Worm (Caenorhabditis elegans) whole organism, L3 larva: Measurements from ENCODE around the gene let-756.

Source experiments
- ZK546.5 ChIP-seq: sonication (generic microtip); optimal IDR thresholded peaks from 2 replicates; lab custom pipeline; 2017; ENCODE audit warnings: missing biosample characterization, missing genetic modification characterization
- ama-1 ChIP-seq: fragments of 150-350 bp; optimal IDR thresholded peaks from 2 replicates; lab custom pipeline; 2018
- egl-27 ChIP-seq: sonication (generic microtip); optimal IDR thresholded peaks from 4 replicates; lab custom pipeline; 2017; ENCODE audit warnings: missing biosample characterization, missing genetic modification reagents, missing genetic modification characterization
- elt-3 ChIP-seq, 3 experiments: fragments of 150-350 bp in 1 of 3; sonication (generic microtip) in 2 of 3; optimal IDR thresholded peaks; 2 replicates in 2 of 3; 4 replicates in 1 of 3; lab custom pipeline; 2014 to 2017; ENCODE audit warnings: missing biosample characterization in 3 of 3, missing genetic modification characterization in 3 of 3
- fkh-10 ChIP-seq: sonication (generic microtip); optimal IDR thresholded peaks from 2 replicates; lab custom pipeline; 2017; ENCODE audit warnings: missing biosample characterization, missing genetic modification reagents, missing genetic modification characterization
- jun-1 ChIP-seq: fragments of 150-350 bp; optimal IDR thresholded peaks from 2 replicates; lab custom pipeline; 2014; ENCODE audit warnings: missing biosample characterization, missing genetic modification reagents, missing genetic modification characterization
- nhr-12 ChIP-seq: fragments of 150-350 bp; optimal IDR thresholded peaks from 2 replicates; lab custom pipeline; 2014; ENCODE audit warnings: missing biosample characterization, missing genetic modification characterization
- nhr-28 ChIP-seq: fragments of 150-350 bp; optimal IDR thresholded peaks from 2 replicates; lab custom pipeline; 2014; ENCODE audit warnings: missing biosample characterization, missing genetic modification characterization
- pha-4 ChIP-seq: fragments of 150-350 bp; optimal IDR thresholded peaks from 2 replicates; lab custom pipeline; 2014; ENCODE audit warnings: missing biosample characterization, missing genetic modification reagents, missing genetic modification characterization
- sea-2 ChIP-seq: fragments of 150-350 bp; sonication (generic microtip); optimal IDR thresholded peaks from 4 replicates; lab custom pipeline; 2014; ENCODE audit warnings: missing biosample characterization, missing genetic modification reagents, missing genetic modification characterization
- snpc-4 ChIP-seq: fragments of 150-350 bp; optimal IDR thresholded peaks from 2 replicates; lab custom pipeline; 2014; ENCODE audit warnings: missing biosample characterization, missing genetic modification characterization
- tbx-2 ChIP-seq: sonication (generic microtip); optimal IDR thresholded peaks from 2 replicates; lab custom pipeline; 2016; ENCODE audit warnings: mild to moderate bottlenecking, missing genetic modification characterization, missing compliant biosample characterization

ce11 chrIII:6449854-6450253 lies 42.9 kb downstream of the let-756 start:
- TF ChIP-seq tbx-2 (tag; lab: Kevin White, UChicago) (no peak), pha-4 (tag; lab: Kevin White, UChicago) (no peak), snpc-4 (tag; lab: Kevin White, UChicago) (no peak), elt-3 (tag; optimal IDR thresholded peaks at IDR 0.05; lab: Kevin White, UChicago) (no peak), jun-1 (no peak), fkh-10 (no peak), nhr-12 (tag; lab: Kevin White, UChicago) (no peak), ZK546.5 (no peak), sea-2 (GFP tag; lab: Kevin White, UChicago) (no peak), ama-1 (no peak), egl-27 (tag; lab: Kevin White, UChicago) (no peak), nhr-28 (tag; lab: Kevin White, UChicago) (no peak)
